Fruit fly (Drosophila melanogaster) Kc167 (cell line): ENCODE data around the gene Eig71Eb.

Experiments used
- Myc ChIP-seq: fragments of >200 bp; optimal IDR thresholded peaks from 2 replicates; lab custom pipeline; 2017; ENCODE audit warnings: missing external identifiers
- Sin3A ChIP-seq: fragments of >200 bp; optimal IDR thresholded peaks from 2 replicates; lab custom pipeline; 2018; ENCODE audit warnings: missing external identifiers
- h ChIP-seq: fragments of >200 bp; optimal IDR thresholded peaks from 3 replicates; lab custom pipeline; 2018; ENCODE audit warnings: missing external identifiers
- insv ChIP-seq: fragments of >200 bp; optimal IDR thresholded peaks from 3 replicates; lab custom pipeline; 2018; ENCODE audit warnings: missing external identifiers
- psq ChIP-seq: fragments of >200 bp; optimal IDR thresholded peaks from 2 replicates; lab custom pipeline; 2017; ENCODE audit warnings: missing external identifiers
- ttk ChIP-seq: sonication (Bioruptor generic); optimal IDR thresholded peaks from 2 replicates; lab custom pipeline; 2017; ENCODE audit warnings: missing external identifiers

DNA sequence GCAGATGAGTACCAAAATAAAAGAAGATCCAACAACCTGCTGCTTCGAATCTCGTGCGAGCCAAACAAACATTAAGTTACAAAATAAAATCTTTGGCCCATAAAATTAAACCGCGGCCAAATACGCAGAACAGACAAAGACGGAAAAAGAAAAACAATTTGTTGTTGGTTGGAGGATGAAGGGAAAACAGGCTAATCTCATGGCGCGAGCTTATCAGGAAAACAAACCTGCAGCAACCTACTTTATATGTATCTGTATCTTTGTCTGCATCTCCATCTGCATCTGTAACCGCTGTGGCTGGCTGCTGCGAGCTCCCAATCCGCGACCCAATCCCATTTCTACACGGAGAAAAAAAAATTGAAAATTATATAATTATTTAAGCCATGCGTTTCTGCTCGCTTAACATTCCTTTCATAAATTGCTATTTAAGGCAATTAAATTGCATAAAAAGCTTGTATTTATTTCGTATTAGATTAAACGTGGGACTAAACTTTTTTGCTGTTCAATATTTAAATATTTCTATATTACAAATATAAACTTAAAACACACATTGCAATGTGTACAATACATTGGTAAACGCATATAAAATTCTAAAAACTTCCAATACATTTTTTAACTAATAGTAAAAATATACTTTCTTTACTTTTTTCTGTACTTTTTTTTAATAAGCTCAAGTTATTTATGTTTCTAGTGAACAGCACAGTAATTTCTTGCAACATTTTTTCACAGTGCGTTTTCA lies 43.2 kb downstream of the Eig71Eb start:
- TF ChIP-seq h (lab: Kevin White, UChicago) (no peak), Myc (lab: Kevin White, UChicago) (no peak), psq (lab: Kevin White, UChicago) (no peak), insv (lab: Kevin White, UChicago) (no peak), ttk (lab: Kevin White, UChicago) (no peak), Sin3A (lab: Kevin White, UChicago) (no peak)
